Fruit fly (Drosophila melanogaster): ENCODE data around the gene CG31446.

CG31446 gene

dm6 chr3R:15644733-15645132 lies 48.2 kb upstream of the CG31446 start (continued):
- peak; percentile 41 for TF ChIP-seq lz (GFP tag; optimal IDR thresholded peaks at IDR 0.05)
- no peak for TF ChIP-seq CG11762 (GFP tag; optimal IDR thresholded peaks at IDR 0.05; ENCODE audit: insufficient read depth)
- TF ChIP-seq salr (GFP tag; optimal IDR thresholded peaks at IDR 0.05) = peak in 1 of 2 experiments; percentile 23
- TF ChIP-seq ss (GFP tag; optimal IDR thresholded peaks at IDR 0.05) = peak in 1 of 2 experiments; percentile 45
- no peak for TF ChIP-seq CG9139 (GFP tag; optimal IDR thresholded peaks at IDR 0.05)
- no peak for TF ChIP-seq CG8319 (GFP tag; optimal IDR thresholded peaks at IDR 0.05)
- peak; percentile 13 for TF ChIP-seq cyc (GFP tag; optimal IDR thresholded peaks at IDR 0.05)
- no peak for TF ChIP-seq Lpt (GFP tag; optimal IDR thresholded peaks at IDR 0.05)
- TF ChIP-seq Smox (GFP tag; optimal IDR thresholded peaks at IDR 0.05) = no peak
- no peak for TF ChIP-seq Gug (GFP tag; IDR thresholded peaks at IDR 0.05)
- no peak for TF ChIP-seq CG32006 (GFP tag; optimal IDR thresholded peaks at IDR 0.05)

DNA sequence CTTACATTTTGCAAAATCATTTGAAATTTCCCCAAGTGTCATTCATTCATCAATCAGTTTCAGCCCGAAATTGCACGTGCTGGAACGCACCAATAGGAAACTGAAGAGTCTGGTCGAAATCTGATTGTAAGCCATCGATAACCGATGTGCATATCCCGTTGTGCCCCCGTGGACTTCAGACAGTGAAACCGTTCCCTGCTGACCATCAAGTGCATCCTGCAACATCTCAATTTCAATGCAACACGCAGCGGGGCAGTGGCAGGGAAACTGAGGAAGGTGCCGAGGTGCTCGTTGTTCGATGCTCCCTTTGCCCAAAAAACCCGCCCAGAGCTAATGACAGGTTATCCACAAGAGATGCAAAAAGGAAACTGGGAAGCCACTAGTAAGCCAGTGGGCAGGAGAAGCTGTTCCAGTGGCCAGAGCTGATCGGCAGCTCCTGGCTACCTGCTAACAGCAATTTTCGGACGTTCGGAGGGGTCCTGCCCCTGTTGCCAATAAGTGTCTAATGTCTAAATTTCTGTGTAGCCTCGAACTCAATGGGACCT lies 45.9 kb upstream of the CG31446 start:
- TF ChIP-seq CG11902 (GFP tag; optimal IDR thresholded peaks at IDR 0.05) (no peak), esn (GFP tag; optimal IDR thresholded peaks at IDR 0.05) (no peak), CG7368 (GFP tag; optimal IDR thresholded peaks at IDR 0.05) (no peak), cyc (GFP tag; optimal IDR thresholded peaks at IDR 0.05) (no peak), lz (GFP tag; optimal IDR thresholded peaks at IDR 0.05) (no peak), CG6792 (GFP tag; optimal IDR thresholded peaks at IDR 0.05) (no peak), CG6808 (GFP tag; optimal IDR thresholded peaks at IDR 0.05) (no peak), OdsH (GFP tag; optimal IDR thresholded peaks at IDR 0.05) (no peak), pdm3 (GFP tag; optimal IDR thresholded peaks at IDR 0.05) (no peak), spab (GFP tag; optimal IDR thresholded peaks at IDR 0.05) (no peak)

DNA sequence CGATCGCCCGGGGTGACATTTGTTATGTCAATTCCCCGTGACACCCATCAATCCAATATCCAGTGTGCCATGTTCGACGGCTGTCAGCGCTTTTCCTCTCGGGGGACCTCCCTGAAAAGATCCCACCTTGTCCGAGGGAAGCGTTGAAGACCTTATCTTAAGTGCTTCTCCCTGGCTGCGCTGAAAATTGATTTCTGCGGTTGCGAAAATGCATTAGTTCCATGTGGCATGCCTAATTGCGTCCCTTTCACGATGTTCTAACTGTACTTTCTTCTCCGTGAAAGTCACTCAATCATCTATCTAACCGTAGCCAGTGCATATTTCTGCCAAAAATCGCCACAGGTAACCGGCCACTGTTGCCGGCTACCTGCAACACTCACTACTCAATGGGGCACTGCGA lies 44.0 kb upstream of the CG31446 start:
- TF ChIP-seq net (GFP tag; optimal IDR thresholded peaks at IDR 0.05) (no peak), vri (GFP tag; optimal IDR thresholded peaks at IDR 0.05) (no peak), Smox (GFP tag; optimal IDR thresholded peaks at IDR 0.05) (no peak), Gug (GFP tag; IDR thresholded peaks at IDR 0.05) (no peak), CG6808 (GFP tag; optimal IDR thresholded peaks at IDR 0.05) (no peak), topi (GFP tag; optimal IDR thresholded peaks at IDR 0.05) (no peak), esn (GFP tag; optimal IDR thresholded peaks at IDR 0.05) (no peak), CG11294 (GFP tag; IDR thresholded peaks at IDR 0.05) (no peak), CG8319 (GFP tag; optimal IDR thresholded peaks at IDR 0.05) (no peak), CG8119 (GFP tag; IDR thresholded peaks at IDR 0.05) (no peak), CG3032 (tag; optimal IDR thresholded peaks at IDR 0.05) (no peak), achi (GFP tag; optimal IDR thresholded peaks at IDR 0.05) (no peak)

- TF ChIP-seq CG3032 (tag; optimal IDR thresholded peaks at IDR 0.05) = peak; percentile 78
- TF ChIP-seq esn (GFP tag; optimal IDR thresholded peaks at IDR 0.05) = peak; percentile 13
- TF ChIP-seq Blimp-1 (GFP tag; optimal IDR thresholded peaks at IDR 0.05) = no peak
- TF ChIP-seq CG10631 (GFP tag; optimal IDR thresholded peaks at IDR 0.05) = peak; percentile 56
- no peak for TF ChIP-seq CG7368 (GFP tag; optimal IDR thresholded peaks at IDR 0.05)
- TF ChIP-seq CG34406 (GFP tag; optimal IDR thresholded peaks at IDR 0.05) = peak; percentile 7
- no peak for TF ChIP-seq CG4318 (GFP tag; optimal IDR thresholded peaks at IDR 0.05)
- peak; percentile 9 for TF ChIP-seq net (GFP tag; optimal IDR thresholded peaks at IDR 0.05)
- TF ChIP-seq CG8632 (GFP tag; optimal IDR thresholded peaks at IDR 0.05) = peak; percentile 28
- peak in 1 of 2 experiments; percentile 46 for TF ChIP-seq ss (GFP tag; optimal IDR thresholded peaks at IDR 0.05)
- TF ChIP-seq CG32006 (GFP tag; optimal IDR thresholded peaks at IDR 0.05) = peak; percentile 52
- TF ChIP-seq CG6276 (GFP tag; optimal IDR thresholded peaks at IDR 0.05) = no peak
- peak; percentile 55 for TF ChIP-seq Sox14 (GFP tag; optimal IDR thresholded peaks at IDR 0.05)
- TF ChIP-seq CG6808 (GFP tag; optimal IDR thresholded peaks at IDR 0.05) = peak; percentile 55
- TF ChIP-seq Ets21C (GFP tag; optimal IDR thresholded peaks at IDR 0.05) = no peak
- TF ChIP-seq Smox (GFP tag; optimal IDR thresholded peaks at IDR 0.05) = peak; percentile 21
- peak; percentile 45 for TF ChIP-seq pdm3 (GFP tag; optimal IDR thresholded peaks at IDR 0.05)
- TF ChIP-seq CG10669 (GFP tag; optimal IDR thresholded peaks at IDR 0.05) = peak; percentile 66
- no peak for TF ChIP-seq cyc (GFP tag; optimal IDR thresholded peaks at IDR 0.05)
- TF ChIP-seq OdsH (GFP tag; optimal IDR thresholded peaks at IDR 0.05) = peak; percentile 53
- TF ChIP-seq CG6792 (GFP tag; optimal IDR thresholded peaks at IDR 0.05) = peak; percentile 16
- peak; percentile 38 for TF ChIP-seq CG1621 (tag; optimal IDR thresholded peaks at IDR 0.05)
- no peak for TF ChIP-seq CG9139 (GFP tag; optimal IDR thresholded peaks at IDR 0.05)
- peak; percentile 64 for TF ChIP-seq Ets96B (tag; optimal IDR thresholded peaks at IDR 0.05)
- peak; percentile 12 for TF ChIP-seq svp (GFP tag)
- TF ChIP-seq vri (GFP tag; optimal IDR thresholded peaks at IDR 0.05) = no peak
- no peak for TF ChIP-seq CG6854 (GFP tag; optimal IDR thresholded peaks at IDR 0.05)
- TF ChIP-seq Hr39 (GFP tag; optimal IDR thresholded peaks at IDR 0.05) = peak; percentile 11
- TF ChIP-seq achi (GFP tag; optimal IDR thresholded peaks at IDR 0.05) = peak; percentile 52
- no peak for TF ChIP-seq CG16779 (tag; optimal IDR thresholded peaks at IDR 0.05)
- TF ChIP-seq CG15336 (GFP tag; IDR thresholded peaks at IDR 0.05) = peak; percentile 50
- TF ChIP-seq Lpt (GFP tag; optimal IDR thresholded peaks at IDR 0.05) = peak; percentile 2
Observed at dm6 chr3R:15650250-15650649, 42.6 kb upstream of the CG31446 start.

All from whole organism, prepupa.